Fruit fly (Drosophila melanogaster): ENCODE results near the gene Hel89B.

The Hel89B gene

dm6 chr3R:16008300-16008699 lies 35.2 kb downstream of the Hel89B start (continued):
- TF ChIP-seq chinmo (GFP tag; IDR thresholded peaks at IDR 0.05; ENCODE audit: partially characterized antibody) = 0 out of 4 replicates have a peak, but pooled peaks have one; percentile 19
- TF ChIP-seq CG4360 (GFP tag; IDR thresholded peaks at IDR 0.05) = peak; percentile 78
- TF ChIP-seq CG10431 (GFP tag; optimal IDR thresholded peaks at IDR 0.05) = no peak

dm6 chr3R:16009030-16009429 lies 35.9 kb downstream of the Hel89B start, which contains the start of gene GATAe:
Gene GATAe (plus strand): TSS chr3R:16009105.
- TF ChIP-seq Med (GFP tag) (peak; percentile 47), bbx (GFP tag; IDR thresholded peaks at IDR 0.05; ENCODE audit: partially characterized antibody) (0 out of 2 replicates have a peak, but pooled peaks have one; percentile 14), CG8290 (GFP tag; optimal IDR thresholded peaks at IDR 0.05) (no peak), CG8290 (tag; optimal IDR thresholded peaks at IDR 0.05) (peak in 1 of 2 experiments; percentile 17), vnd (GFP tag; IDR thresholded peaks at IDR 0.05; ENCODE audit: partially characterized antibody) (0 out of 3 replicates have a peak, but pooled peaks have one; percentile 24), grn (GFP tag; optimal IDR thresholded peaks at IDR 0.05) (peak; percentile 87), exex (tag; optimal IDR thresholded peaks at IDR 0.05) (peak; percentile 50), h (optimal IDR thresholded peaks at IDR 0.05) (no peak), CG9437 (GFP tag; optimal IDR thresholded peaks at IDR 0.05) (peak; percentile 9), lab (GFP tag; optimal IDR thresholded peaks at IDR 0.05) (peak; percentile 34), CG10267 (tag; optimal IDR thresholded peaks at IDR 0.05) (no peak), sim (GFP tag; IDR thresholded peaks at IDR 0.05) (0 out of 2 replicates have a peak, but pooled peaks have one; percentile 40), Sry-β (GFP tag; optimal IDR thresholded peaks at IDR 0.05) (peak; percentile 48), CG9797 (GFP tag; optimal IDR thresholded peaks at IDR 0.05) (no peak), CG15269 (tag; optimal IDR thresholded peaks at IDR 0.05) (peak; percentile 1), Nf-YC (tag; optimal IDR thresholded peaks at IDR 0.05) (peak; percentile 20), esg (GFP tag; conservative IDR thresholded peaks at IDR 0.05) (no peak), CG11504 (tag; optimal IDR thresholded peaks at IDR 0.05) (no peak), Pdp1 (GFP tag; optimal IDR thresholded peaks at IDR 0.05) (peak in 1 of 2 experiments; percentile 2), kay (GFP tag; optimal IDR thresholded peaks at IDR 0.05) (peak; percentile 27), phol (tag; optimal IDR thresholded peaks at IDR 0.05) (peak; percentile 18)

- TF ChIP-seq phol (tag; optimal IDR thresholded peaks at IDR 0.05) = peak; percentile 67
- TF ChIP-seq mirr (GFP tag; optimal IDR thresholded peaks at IDR 0.05) = peak; percentile 40
- TF ChIP-seq seq (GFP tag; IDR thresholded peaks at IDR 0.05) = peak; percentile 25; the same call in 1 of the 2 replicates
- TF ChIP-seq Pdp1 (GFP tag; optimal IDR thresholded peaks at IDR 0.05) = peak in 1 of 2 experiments; percentile 2
- TF ChIP-seq exex (tag; optimal IDR thresholded peaks at IDR 0.05) = peak; percentile 68
- TF ChIP-seq grn (GFP tag; optimal IDR thresholded peaks at IDR 0.05) = peak; percentile 78
- TF ChIP-seq cwo (GFP tag; optimal IDR thresholded peaks at IDR 0.05) = peak; percentile 46
- TF ChIP-seq Nf-YC (tag; optimal IDR thresholded peaks at IDR 0.05) = peak; percentile 89
- no peak for TF ChIP-seq ewg (GFP tag; optimal IDR thresholded peaks at IDR 0.05)
- no peak for TF ChIP-seq CG2116 (GFP tag; optimal IDR thresholded peaks at IDR 0.05)
- 0 out of 3 replicates have a peak, but pooled peaks have one; percentile 54 for TF ChIP-seq CG11456 (GFP tag; IDR thresholded peaks at IDR 0.05)
- peak; percentile 45 for TF ChIP-seq CG34376 (GFP tag; optimal IDR thresholded peaks at IDR 0.05)
- peak; percentile 78 for TF ChIP-seq Ets65A (GFP tag)
- peak; percentile 23; the same call in 1 of the 2 replicates for TF ChIP-seq ttk (GFP tag; IDR thresholded peaks at IDR 0.05)
- no peak for TF ChIP-seq GATAe (GFP tag; conservative IDR thresholded peaks at IDR 0.05)
- TF ChIP-seq sug (tag; optimal IDR thresholded peaks at IDR 0.05) = peak; percentile 50
- no peak for TF ChIP-seq eyg (GFP tag; optimal IDR thresholded peaks at IDR 0.05)
- peak; percentile 95 for TF ChIP-seq Nf-YB (GFP tag; optimal IDR thresholded peaks at IDR 0.05)
- no peak for TF ChIP-seq nerfin-1 (tag; optimal IDR thresholded peaks at IDR 0.05)
- peak; percentile 65 for TF ChIP-seq sd (tag; optimal IDR thresholded peaks at IDR 0.05)
- TF ChIP-seq CG2199 (GFP tag; IDR thresholded peaks at IDR 0.05) = 0 out of 3 replicates have a peak, but pooled peaks have one; percentile 53
Measured at dm6 chr3R:16010009-16010505, 37.0 kb downstream of the Hel89B start.
